Worm (Caenorhabditis elegans): ENCODE results near the gene F37C12.10.

- TF ChIP-seq tab-1 (GFP tag; IDR thresholded peaks at IDR 0.05) (no peak), klf-2 (GFP tag; conservative IDR thresholded peaks at IDR 0.05) (no peak), T22C8.4 (GFP tag; IDR thresholded peaks at IDR 0.05) (no peak), flt-1 (GFP tag; IDR thresholded peaks at IDR 0.05) (no peak)
Observed at ce11 chrIII:7210486-7210885, 22.3 kb upstream of the F37C12.10 start.

Measured in whole organism, midembryonic.